Fruit fly (Drosophila melanogaster) whole organism, prepupa: ENCODE measurements around the gene Ire1.

Experiments
- CG10669 ChIP-seq: fragments of 200-800 bp; sonication (Bioruptor generic); optimal IDR thresholded peaks from 3 replicates; lab custom pipeline; 2018; ENCODE audit warnings: missing biosample characterization, mild to moderate bottlenecking, missing genetic modification characterization, moderate library complexity
- CG3919 ChIP-seq: fragments of 200-800 bp; sonication (Bioruptor generic); optimal IDR thresholded peaks from 3 replicates; lab custom pipeline; 2016; ENCODE audit warnings: missing biosample characterization, missing genetic modification characterization
- CG6808 ChIP-seq: fragments of 200-800 bp; sonication (Bioruptor generic); optimal IDR thresholded peaks from 3 replicates; lab custom pipeline; 2017; ENCODE audit warnings: missing biosample characterization, missing genetic modification characterization, mild to moderate bottlenecking, moderate library complexity, missing genetic modification reagents
- Smox ChIP-seq: fragments of 200-800 bp; sonication (Bioruptor generic); optimal IDR thresholded peaks from 3 replicates; lab custom pipeline; 2016; ENCODE audit warnings: missing biosample characterization, missing genetic modification characterization
- salr ChIP-seq, 2 experiments: fragments of 200-800 bp; sonication (Bioruptor generic); optimal IDR thresholded peaks; 3 replicates each; lab custom pipeline; 2016 to 2018; ENCODE audit warnings: missing biosample characterization in 2 of 2, missing genetic modification characterization in 2 of 2, mild to moderate bottlenecking in 1 of 2
- svp ChIP-seq: fragments of 200-800 bp; sonication (Bioruptor generic); peaks from one replicate; lab custom pipeline; 2016; ENCODE audit warnings: missing biosample characterization, missing genetic modification characterization

- TF ChIP-seq CG6808 (GFP tag; lab: Kevin White, UChicago) (no peak), CG3919 (GFP tag; lab: Kevin White, UChicago) (no peak), Smox (no peak), salr (GFP tag; optimal IDR thresholded peaks at IDR 0.05; lab: Kevin White, UChicago) (no peak), svp (GFP tag; lab: Kevin White, UChicago) (no peak), CG10669 (GFP tag; lab: Kevin White, UChicago) (no peak)
Measured at dm6 chr3R:19889603-19890187, 28.6 kb upstream of the Ire1 start.
